Fruit fly (Drosophila melanogaster): ENCODE results near the gene Snoo.

Gene Snoo

dm6 chr2L:7925389-7925788, 58.6 kb downstream of the Snoo start (continued):
- no peak for TF ChIP-seq nerfin-2 (GFP tag; IDR thresholded peaks at IDR 0.05; ENCODE audit: partially characterized antibody)
- peak; percentile 82 for TF ChIP-seq CG8089 (GFP tag; optimal IDR thresholded peaks at IDR 0.05)
- TF ChIP-seq MBD-R2 (GFP tag; IDR thresholded peaks at IDR 0.05): peak; percentile 76; the same call in 1 of the 2 replicates
- peak; percentile 79 for TF ChIP-seq Atf3 (GFP tag; optimal IDR thresholded peaks at IDR 0.05)
- TF ChIP-seq CG7357 (GFP tag; IDR thresholded peaks at IDR 0.05): peak; percentile 81
- TF ChIP-seq Doc2 (GFP tag; IDR thresholded peaks at IDR 0.05): peak; percentile 74
- TF ChIP-seq al (GFP tag; IDR thresholded peaks at IDR 0.05): peak; percentile 62
- TF ChIP-seq slp2 (GFP tag; optimal IDR thresholded peaks at IDR 0.05): peak; percentile 70
- peak; percentile 88 for TF ChIP-seq CG17385 (GFP tag; optimal IDR thresholded peaks at IDR 0.05)
- TF ChIP-seq mirr (GFP tag; optimal IDR thresholded peaks at IDR 0.05): peak; percentile 69
- peak; percentile 54 for TF ChIP-seq Hey (tag; optimal IDR thresholded peaks at IDR 0.05)
- peak; percentile 91 for TF ChIP-seq Hmr (GFP tag; optimal IDR thresholded peaks at IDR 0.05)
- peak; percentile 87 for TF ChIP-seq croc (GFP tag; conservative IDR thresholded peaks at IDR 0.05)
- TF ChIP-seq CG12299 (tag; optimal IDR thresholded peaks at IDR 0.05): peak; percentile 85
- TF ChIP-seq Rx (GFP tag; IDR thresholded peaks at IDR 0.05): peak; percentile 78
- TF ChIP-seq CG13296 (GFP tag; optimal IDR thresholded peaks at IDR 0.05): peak; percentile 90
- TF ChIP-seq CG4854 (GFP tag; optimal IDR thresholded peaks at IDR 0.05): peak; percentile 67
- TF ChIP-seq hbn (GFP tag; IDR thresholded peaks at IDR 0.05; ENCODE audit: partially characterized antibody): no peak
- peak; percentile 76 for TF ChIP-seq CG4404 (GFP tag; IDR thresholded peaks at IDR 0.05)
- peak; percentile 82 for TF ChIP-seq jigr1 (GFP tag; IDR thresholded peaks at IDR 0.05)
- TF ChIP-seq Pdp1 (GFP tag; optimal IDR thresholded peaks at IDR 0.05): peak; percentile 79 to 89
- TF ChIP-seq CG6813 (GFP tag; optimal IDR thresholded peaks at IDR 0.05): peak; percentile 91
- TF ChIP-seq CG14965 (GFP tag; optimal IDR thresholded peaks at IDR 0.05; ENCODE audit: borderline replicate concordance): peak; percentile 33
- peak; percentile 50 for TF ChIP-seq CG15696 (tag; optimal IDR thresholded peaks at IDR 0.05)
- TF ChIP-seq pho (GFP tag; optimal IDR thresholded peaks at IDR 0.05): peak; percentile 72
- TF ChIP-seq CG15269 (tag; optimal IDR thresholded peaks at IDR 0.05): peak; percentile 92
- peak; percentile 82 for TF ChIP-seq CG8944 (GFP tag; optimal IDR thresholded peaks at IDR 0.05)
- TF ChIP-seq ara (GFP tag; IDR thresholded peaks at IDR 0.05): peak; percentile 88
- TF ChIP-seq CG7556 (GFP tag; optimal IDR thresholded peaks at IDR 0.05): peak; percentile 93
- no peak for TF ChIP-seq CG16779 (GFP tag; IDR thresholded peaks at IDR 0.05)
- TF ChIP-seq usp (GFP tag; optimal IDR thresholded peaks at IDR 0.05): no peak
- TF ChIP-seq CG16863 (GFP tag; optimal IDR thresholded peaks at IDR 0.05): peak; percentile 86
- no peak for TF ChIP-seq MESR4 (GFP tag; optimal IDR thresholded peaks at IDR 0.05)
- peak; percentile 86 for TF ChIP-seq H2.0 (GFP tag; IDR thresholded peaks at IDR 0.05)
- TF ChIP-seq Tbp (GFP tag; optimal IDR thresholded peaks at IDR 0.05): no peak
- TF ChIP-seq corto (GFP tag; optimal IDR thresholded peaks at IDR 0.05): peak; percentile 70
- TF ChIP-seq tio (GFP tag; optimal IDR thresholded peaks at IDR 0.05): peak; percentile 72
- peak; percentile 64 for TF ChIP-seq CG13775 (GFP tag; optimal IDR thresholded peaks at IDR 0.05)
- TF ChIP-seq CG15479 (GFP tag; optimal IDR thresholded peaks at IDR 0.05): no peak
- TF ChIP-seq Hr3 (GFP tag; optimal IDR thresholded peaks at IDR 0.05): peak; percentile 78
- 0 out of 2 replicates have a peak, but pooled peaks have one; percentile 25 for TF ChIP-seq Dref (GFP tag; IDR thresholded peaks at IDR 0.05)
- peak; percentile 93 for TF ChIP-seq CG11504 (tag; optimal IDR thresholded peaks at IDR 0.05)
- TF ChIP-seq CG7372 (GFP tag; IDR thresholded peaks at IDR 0.05): peak; percentile 89
- peak; percentile 73 for TF ChIP-seq Ravus (GFP tag; IDR thresholded peaks at IDR 0.05)
- peak; percentile 85 for TF ChIP-seq CG8388 (GFP tag; optimal IDR thresholded peaks at IDR 0.05)
- peak; percentile 87 for TF ChIP-seq CG13894 (tag; optimal IDR thresholded peaks at IDR 0.05)
- TF ChIP-seq CG11723 (GFP tag; optimal IDR thresholded peaks at IDR 0.05): peak; percentile 75
- no peak for TF ChIP-seq zf30C (GFP tag; optimal IDR thresholded peaks at IDR 0.05)
- peak; percentile 78; the same call in 1 of the 3 replicates for TF ChIP-seq C15 (GFP tag; IDR thresholded peaks at IDR 0.05)
- TF ChIP-seq slbo (GFP tag; IDR thresholded peaks at IDR 0.05): peak; percentile 88
- peak; percentile 87 for TF ChIP-seq CG18262 (tag; optimal IDR thresholded peaks at IDR 0.05)

All from whole organism, embryonic.